Fruit fly (Drosophila melanogaster) whole organism, embryonic: ENCODE measurements around the gene CG1307.

Experiments
- Bdp1 ChIP-seq: fragments of 200-800 bp; sonication (Bioruptor generic); optimal IDR thresholded peaks from 3 replicates; lab custom pipeline; 2016; ENCODE audit warnings: missing biosample characterization, missing genetic modification characterization
- H15 ChIP-seq: fragments of 200-800 bp; sonication (Bioruptor generic); IDR thresholded peaks from 3 replicates; pipeline ENCODE4 v1.3.6; 2022; ENCODE audit warnings: missing biosample characterization, missing genetic modification characterization
- Sin3A ChIP-seq: fragments of >200 bp; optimal IDR thresholded peaks from 2 replicates; lab custom pipeline; 2018
- chinmo ChIP-seq: fragments of 200-800 bp; sonication (Bioruptor generic); IDR thresholded peaks from 4 replicates; pipeline ENCODE4 v1.3.6; 2022; ENCODE audit warnings: missing biosample characterization, missing genetic modification characterization; ENCODE audit not compliant: partially characterized antibody
- nerfin-1 ChIP-seq: fragments of 200-800 bp; sonication (Bioruptor generic); optimal IDR thresholded peaks from 3 replicates; lab custom pipeline; 2019; ENCODE audit warnings: missing biosample characterization, mild to moderate bottlenecking, missing genetic modification characterization, moderate library complexity
- rib ChIP-seq: fragments of 200-800 bp; sonication (Bioruptor generic); IDR thresholded peaks from 2 replicates; pipeline ENCODE4 v1.3.6; 2022; ENCODE audit warnings: missing biosample characterization, missing genetic modification characterization
- tll ChIP-seq, 2 experiments: fragments of 200-800 bp in 1 of 2; fragments of >200 bp in 1 of 2; sonication (Bioruptor generic) in 1 of 2; optimal IDR thresholded peaks; 2 replicates each; lab custom pipeline; 2017 to 2019; ENCODE audit warnings: missing biosample characterization in 2 of 2, missing genetic modification characterization in 2 of 2, mild to moderate bottlenecking in 1 of 2, moderate library complexity in 1 of 2

- TF ChIP-seq Bdp1 (GFP tag; lab: Kevin White, UChicago), result no peak
- TF ChIP-seq nerfin-1 (tag; lab: Kevin White, UChicago), result no peak
- TF ChIP-seq H15, result no peak
- TF ChIP-seq rib, result no peak
- no peak for TF ChIP-seq chinmo
- TF ChIP-seq tll (GFP tag; optimal IDR thresholded peaks at IDR 0.05; lab: Kevin White, UChicago), result no peak
- no peak for TF ChIP-seq Sin3A
These were observed 34.4 kb upstream of the CG1307 start, which contains the start of gene Ccp84Ae for dm6 chr3R:6691658-6692057.
